Fruit fly (Drosophila melanogaster) whole organism, embryonic: ENCODE results near the gene CkIIalpha.

Source experiments
- Atf-2 ChIP-seq: fragments of 200-800 bp; sonication (Bioruptor generic); optimal IDR thresholded peaks from 2 replicates; lab custom pipeline; 2016; ENCODE audit warnings: missing biosample characterization, missing genetic modification characterization
- CG14014 ChIP-seq: fragments of 200-800 bp; sonication (Bioruptor generic); IDR thresholded peaks from 2 replicates; pipeline ENCODE4 v1.3.6; 2022; ENCODE audit warnings: missing biosample characterization, missing genetic modification characterization
- CG15479 ChIP-seq: fragments of 200-800 bp; sonication (Bioruptor generic); optimal IDR thresholded peaks from 3 replicates; lab custom pipeline; 2019; ENCODE audit warnings: missing biosample characterization, mild to moderate bottlenecking, missing genetic modification characterization, moderate library complexity
- CG15601 ChIP-seq: fragments of 200-800 bp; sonication (Bioruptor generic); optimal IDR thresholded peaks from 3 replicates; lab custom pipeline; 2019; ENCODE audit warnings: missing biosample characterization, mild to moderate bottlenecking, missing genetic modification characterization, moderate library complexity
- CG16815 ChIP-seq: fragments of 200-800 bp; sonication (Bioruptor generic); optimal IDR thresholded peaks from 3 replicates; lab custom pipeline; 2017; ENCODE audit warnings: missing biosample characterization, mild to moderate bottlenecking, missing genetic modification characterization
- CG1792 ChIP-seq: fragments of 200-800 bp; sonication (Bioruptor generic); optimal IDR thresholded peaks from 2 replicates; lab custom pipeline; 2016; ENCODE audit warnings: missing biosample characterization, missing genetic modification characterization
- CG18764 ChIP-seq: fragments of 200-800 bp; sonication (Bioruptor generic); optimal IDR thresholded peaks from 3 replicates; lab custom pipeline; 2016; ENCODE audit warnings: missing biosample characterization, missing genetic modification characterization
- CG2129 ChIP-seq: fragments of 200-800 bp; sonication (Bioruptor generic); IDR thresholded peaks from 2 replicates; pipeline ENCODE4 v1.3.6; 2022; ENCODE audit warnings: missing biosample characterization, missing genetic modification characterization; ENCODE audit not compliant: partially characterized antibody
- CG30020 ChIP-seq: fragments of 200-800 bp; optimal IDR thresholded peaks from 2 replicates; lab custom pipeline; 2019; ENCODE audit warnings: missing biosample characterization, mild to moderate bottlenecking, missing genetic modification characterization, moderate library complexity
- CG3838 ChIP-seq: fragments of 200-800 bp; sonication (Bioruptor generic); optimal IDR thresholded peaks from 3 replicates; lab custom pipeline; 2016; ENCODE audit warnings: missing biosample characterization, missing genetic modification characterization
- CG42726 ChIP-seq: fragments of 200-800 bp; sonication (Bioruptor generic); IDR thresholded peaks from 2 replicates; pipeline ENCODE4 v1.3.6; 2022; ENCODE audit warnings: missing biosample characterization, missing genetic modification characterization; ENCODE audit not compliant: partially characterized antibody
- CG6272 ChIP-seq: fragments of 200-800 bp; sonication (Bioruptor generic); IDR thresholded peaks from 2 replicates; pipeline ENCODE4 v1.3.6; 2022; ENCODE audit warnings: missing biosample characterization, missing genetic modification characterization
- CG7745 ChIP-seq: fragments of 200-800 bp; sonication (Bioruptor generic); optimal IDR thresholded peaks from 2 replicates; lab custom pipeline; 2018; ENCODE audit warnings: missing biosample characterization, mild to moderate bottlenecking, missing genetic modification characterization, moderate library complexity
- CG7786 ChIP-seq: fragments of 200-800 bp; sonication (Bioruptor generic); optimal IDR thresholded peaks from 2 replicates; lab custom pipeline; 2016; ENCODE audit warnings: missing biosample characterization, missing genetic modification characterization
- CG8281 ChIP-seq: fragments of 200-800 bp; sonication (Bioruptor generic); optimal IDR thresholded peaks from 2 replicates; lab custom pipeline; 2018; ENCODE audit warnings: missing biosample characterization, mild to moderate bottlenecking, missing genetic modification characterization, moderate library complexity
- CG9215 ChIP-seq: fragments of 200-800 bp; sonication (Bioruptor generic); IDR thresholded peaks from 2 replicates; pipeline ENCODE4 v1.3.6; 2022; ENCODE audit warnings: missing biosample characterization, missing genetic modification characterization
- CG9817 ChIP-seq: fragments of 200-800 bp; sonication (Bioruptor generic); optimal IDR thresholded peaks from 2 replicates; lab custom pipeline; 2018; ENCODE audit warnings: missing biosample characterization, mild to moderate bottlenecking, missing genetic modification characterization, moderate library complexity
- CHES-1-like ChIP-seq: fragments of 200-800 bp; sonication (Bioruptor generic); optimal IDR thresholded peaks from 2 replicates; lab custom pipeline; 2016; ENCODE audit warnings: missing biosample characterization, missing genetic modification characterization
- CkIIα-i1 ChIP-seq: fragments of 200-800 bp; sonication (Bioruptor generic); IDR thresholded peaks from 2 replicates; pipeline ENCODE4 v1.3.6; 2022; ENCODE audit warnings: missing biosample characterization, missing genetic modification characterization
- Dad ChIP-seq: fragments of 200-800 bp; sonication (Bioruptor generic); optimal IDR thresholded peaks from 3 replicates; lab custom pipeline; 2016; ENCODE audit warnings: missing biosample characterization, missing genetic modification characterization
- Dip3 ChIP-seq: fragments of 200-800 bp; sonication (Bioruptor generic); optimal IDR thresholded peaks from 3 replicates; lab custom pipeline; 2016; ENCODE audit warnings: missing biosample characterization, missing genetic modification characterization
- ERR ChIP-seq: fragments of 200-800 bp; sonication (Bioruptor generic); optimal IDR thresholded peaks from 2 replicates; lab custom pipeline; 2016; ENCODE audit warnings: missing biosample characterization, missing genetic modification characterization
- H2.0 ChIP-seq: fragments of 200-800 bp; sonication (Bioruptor generic); IDR thresholded peaks from 2 replicates; pipeline ENCODE4 v1.3.6; 2022; ENCODE audit warnings: missing biosample characterization, missing genetic modification characterization
- Jarid2 ChIP-seq: fragments of 200-800 bp; sonication (Bioruptor generic); optimal IDR thresholded peaks from 3 replicates; lab custom pipeline; 2017; ENCODE audit warnings: mild to moderate bottlenecking, missing biosample characterization, missing genetic modification reagents, missing genetic modification characterization
- Rfx ChIP-seq: fragments of 200-800 bp; sonication (Bioruptor generic); IDR thresholded peaks from 2 replicates; pipeline ENCODE4 v1.3.6; 2022; ENCODE audit warnings: missing biosample characterization, missing genetic modification characterization
- Scr ChIP-seq: fragments of 200-800 bp; sonication (Bioruptor generic); IDR thresholded peaks from 2 replicates; pipeline ENCODE4 v1.3.6; 2022; ENCODE audit warnings: missing biosample characterization, missing genetic modification characterization; ENCODE audit not compliant: partially characterized antibody
- Sox102F ChIP-seq: fragments of 200-800 bp; sonication (Bioruptor generic); optimal IDR thresholded peaks from 2 replicates; lab custom pipeline; 2018; ENCODE audit warnings: missing biosample characterization, mild to moderate bottlenecking, missing genetic modification characterization, moderate library complexity
- Xbp1 ChIP-seq: fragments of 200-800 bp; sonication (Bioruptor generic); optimal IDR thresholded peaks from 3 replicates; lab custom pipeline; 2016; ENCODE audit warnings: missing biosample characterization, mild to moderate bottlenecking, missing genetic modification characterization
- aop ChIP-seq: fragments of 200-800 bp; sonication (Bioruptor generic); IDR thresholded peaks from 2 replicates; pipeline ENCODE4 v1.3.6; 2022; ENCODE audit warnings: missing biosample characterization, missing genetic modification characterization
- br ChIP-seq: fragments of >200 bp; optimal IDR thresholded peaks from 2 replicates; lab custom pipeline; 2017
- cato ChIP-seq: fragments of 200-800 bp; sonication (Bioruptor generic); optimal IDR thresholded peaks from 2 replicates; lab custom pipeline; 2016; ENCODE audit warnings: missing biosample characterization, missing genetic modification characterization, borderline replicate concordance
- dmrt11E ChIP-seq: fragments of 200-800 bp; sonication (Bioruptor generic); optimal IDR thresholded peaks from 3 replicates; lab custom pipeline; 2018; ENCODE audit warnings: missing biosample characterization, mild to moderate bottlenecking, missing genetic modification characterization, moderate library complexity
- ems ChIP-seq: fragments of 200-800 bp; sonication (Bioruptor generic); optimal IDR thresholded peaks from 3 replicates; lab custom pipeline; 2016; ENCODE audit warnings: missing biosample characterization, missing genetic modification characterization
- esg ChIP-seq: fragments of 200-800 bp; sonication (Bioruptor generic); conservative IDR thresholded peaks from 2 replicates; pipeline ENCODE4 v1.3.6; 2022; ENCODE audit warnings: missing biosample characterization, missing genetic modification characterization
- eve ChIP-seq, 2 experiments: fragments of >200 bp; optimal IDR thresholded peaks; 2 replicates each; lab custom pipeline; 2017; ENCODE audit warnings: missing biosample characterization in 2 of 2, missing genetic modification characterization in 2 of 2
- eyg ChIP-seq: fragments of 200-800 bp; sonication (Bioruptor generic); optimal IDR thresholded peaks from 3 replicates; lab custom pipeline; 2016; ENCODE audit warnings: missing biosample characterization, missing genetic modification characterization
- fd64A ChIP-seq: fragments of 200-800 bp; sonication (Bioruptor generic); optimal IDR thresholded peaks from 3 replicates; lab custom pipeline; 2018; ENCODE audit warnings: missing biosample characterization, mild to moderate bottlenecking, missing genetic modification characterization
- jing ChIP-seq: fragments of 200-800 bp; sonication (Bioruptor generic); optimal IDR thresholded peaks from 2 replicates; lab custom pipeline; 2018; ENCODE audit warnings: missing biosample characterization, mild to moderate bottlenecking, missing genetic modification characterization
- jumu ChIP-seq: fragments of 200-800 bp; sonication (Bioruptor generic); optimal IDR thresholded peaks from 3 replicates; lab custom pipeline; 2016; ENCODE audit warnings: missing biosample characterization, missing genetic modification characterization
- kni ChIP-seq: fragments of 200-800 bp; sonication (Bioruptor generic); optimal IDR thresholded peaks from 3 replicates; lab custom pipeline; 2017; ENCODE audit warnings: mild to moderate bottlenecking, missing biosample characterization, missing genetic modification reagents, missing genetic modification characterization
- lab ChIP-seq: fragments of 200-800 bp; sonication (Bioruptor generic); optimal IDR thresholded peaks from 3 replicates; lab custom pipeline; 2017; ENCODE audit warnings: missing biosample characterization, missing genetic modification characterization, mild to moderate bottlenecking, moderate library complexity, missing genetic modification reagents
- lilli ChIP-seq: fragments of 200-800 bp; sonication (Bioruptor generic); optimal IDR thresholded peaks from 3 replicates; lab custom pipeline; 2016; ENCODE audit warnings: missing biosample characterization, missing genetic modification characterization
- odd ChIP-seq: fragments of 200-800 bp; sonication (Bioruptor generic); optimal IDR thresholded peaks from 2 replicates; lab custom pipeline; 2017; ENCODE audit warnings: missing biosample characterization, mild to moderate bottlenecking, missing genetic modification characterization
- org-1 ChIP-seq: fragments of 200-800 bp; sonication (Bioruptor generic); optimal IDR thresholded peaks from 2 replicates; lab custom pipeline; 2017; ENCODE audit warnings: missing biosample characterization, missing genetic modification characterization
- pum ChIP-seq: fragments of 200-800 bp; sonication (Bioruptor generic); optimal IDR thresholded peaks from 2 replicates; lab custom pipeline; 2016; ENCODE audit warnings: missing biosample characterization, missing genetic modification characterization
- sc ChIP-seq, 3 experiments: fragments of >200 bp in 2 of 3; fragments of 200-800 bp in 1 of 3; sonication (Bioruptor generic) in 1 of 3; optimal IDR thresholded peaks; 2 replicates in 2 of 3; 3 replicates in 1 of 3; lab custom pipeline; 2017; ENCODE audit warnings: mild to moderate bottlenecking in 1 of 3, missing biosample characterization in 1 of 3, missing genetic modification characterization in 1 of 3, missing genetic modification reagents in 1 of 3
- sens ChIP-seq: fragments of 200-800 bp; sonication (Bioruptor generic); peaks from one replicate; lab custom pipeline; 2016; ENCODE audit warnings: missing biosample characterization, missing genetic modification characterization
- slbo ChIP-seq: fragments of 200-800 bp; sonication (Bioruptor generic); IDR thresholded peaks from 2 replicates; pipeline ENCODE4 v1.3.6; 2022; ENCODE audit warnings: missing biosample characterization, missing genetic modification characterization
- sna ChIP-seq: fragments of 200-800 bp; sonication (Bioruptor generic); IDR thresholded peaks from 2 replicates; pipeline ENCODE4 v1.3.6; 2022; ENCODE audit warnings: missing biosample characterization, missing genetic modification characterization; ENCODE audit not compliant: partially characterized antibody
- so ChIP-seq: fragments of 200-800 bp; sonication (Bioruptor generic); IDR thresholded peaks from 3 replicates; pipeline ENCODE4 v1.3.6; 2022; ENCODE audit warnings: missing biosample characterization, missing genetic modification characterization
- tgo ChIP-seq: fragments of 200-800 bp; sonication (Bioruptor generic); IDR thresholded peaks from 3 replicates; pipeline ENCODE4 v1.3.6; 2022; ENCODE audit warnings: missing biosample characterization, missing genetic modification characterization
- zfh2 ChIP-seq: fragments of 200-800 bp; sonication (Bioruptor generic); optimal IDR thresholded peaks from 2 replicates; lab custom pipeline; 2016; ENCODE audit warnings: missing biosample characterization, missing genetic modification characterization

The CkIIalpha gene

dm6 chr3L:23095277-23095676 is 1.6 kb upstream of the CkIIalpha start, which contains the start of gene RpL10 (continued):
- no peak for TF ChIP-seq CG3838 (GFP tag; lab: Kevin White, UChicago)
- TF ChIP-seq CG9817 (tag; lab: Kevin White, UChicago) = no peak
- no peak for TF ChIP-seq lab (GFP tag; lab: Kevin White, UChicago)
- no peak for TF ChIP-seq aop
- TF ChIP-seq fd64A (GFP tag; lab: Kevin White, UChicago) = no peak
- no peak for TF ChIP-seq sna (GFP tag; lab: Robert Waterston, UW)
- no peak for TF ChIP-seq slbo (GFP tag; lab: Robert Waterston, UW)
- no peak for TF ChIP-seq jumu (GFP tag; lab: Kevin White, UChicago)
- TF ChIP-seq tgo = no peak
- TF ChIP-seq sc (optimal IDR thresholded peaks at IDR 0.05; lab: Kevin White, UChicago) = no peak
- no peak for TF ChIP-seq sc (GFP tag; optimal IDR thresholded peaks at IDR 0.05; lab: Kevin White, UChicago)
- TF ChIP-seq kni (GFP tag; lab: Kevin White, UChicago) = no peak
- no peak for TF ChIP-seq CG7745
- no peak for TF ChIP-seq CkIIα-i1 (GFP tag; lab: Robert Waterston, UW)
- no peak for TF ChIP-seq CG9215
- TF ChIP-seq CG18764 (GFP tag; lab: Kevin White, UChicago) = peak; percentile 14
- TF ChIP-seq CG14014 (GFP tag; lab: Robert Waterston, UW) = peak; percentile 57; the same call in 1 of the 2 replicates
- TF ChIP-seq CG30020 (tag; lab: Kevin White, UChicago) = peak; percentile 99
- peak; percentile 44 for TF ChIP-seq dmrt11E (tag; lab: Kevin White, UChicago)
- TF ChIP-seq CG42726 (GFP tag; lab: Robert Waterston, UW) = no peak
- TF ChIP-seq H2.0 (GFP tag; lab: Robert Waterston, UW) = no peak
- TF ChIP-seq CG1792 (GFP tag; lab: Kevin White, UChicago) = no peak
- no peak for TF ChIP-seq esg (GFP tag; lab: Robert Waterston, UW)
- no peak for TF ChIP-seq pum
- no peak for TF ChIP-seq CG7786 (GFP tag; lab: Kevin White, UChicago)
- no peak for TF ChIP-seq Atf-2 (GFP tag; lab: Kevin White, UChicago)
- TF ChIP-seq CG16815 (GFP tag; lab: Kevin White, UChicago) = no peak
- no peak for TF ChIP-seq ems
- peak; percentile 31 for TF ChIP-seq lilli (GFP tag; lab: Kevin White, UChicago)
- peak; percentile 38 for TF ChIP-seq Dip3 (GFP tag; lab: Kevin White, UChicago)
- peak; percentile 39 for TF ChIP-seq eyg (GFP tag; lab: Kevin White, UChicago)
- no peak for TF ChIP-seq CG15601 (tag; lab: Kevin White, UChicago)
- TF ChIP-seq ERR (GFP tag; lab: Kevin White, UChicago) = no peak
- TF ChIP-seq so (GFP tag; lab: Robert Waterston, UW) = no peak
- TF ChIP-seq CHES-1-like (GFP tag; lab: Kevin White, UChicago) = peak; percentile 6
- TF ChIP-seq Jarid2 (GFP tag; lab: Kevin White, UChicago) = no peak
- TF ChIP-seq CG2129 = no peak
- peak; percentile 72 for TF ChIP-seq sens (GFP tag; lab: Kevin White, UChicago)
- TF ChIP-seq jing (GFP tag; lab: Kevin White, UChicago) = no peak
- no peak for TF ChIP-seq Sox102F (GFP tag; lab: Kevin White, UChicago)
- TF ChIP-seq org-1 = no peak
- no peak for TF ChIP-seq CG8281 (tag; lab: Kevin White, UChicago)
- TF ChIP-seq Dad (GFP tag; lab: Kevin White, UChicago) = no peak
- TF ChIP-seq Xbp1 (GFP tag; lab: Kevin White, UChicago) = peak; percentile 58
- TF ChIP-seq cato (GFP tag; lab: Kevin White, UChicago) = no peak
- peak; percentile 14 for TF ChIP-seq odd
- no peak for TF ChIP-seq CG6272 (GFP tag; lab: Robert Waterston, UW)
- TF ChIP-seq zfh2 (GFP tag; lab: Kevin White, UChicago) = peak; percentile 13
- no peak for TF ChIP-seq CG15479 (GFP tag; lab: Kevin White, UChicago)
- TF ChIP-seq Rfx (GFP tag; lab: Robert Waterston, UW) = no peak; the same call in 1 of the 2 replicates
- no peak for TF ChIP-seq br (lab: Kevin White, UChicago)
- TF ChIP-seq eve (GFP tag; optimal IDR thresholded peaks at IDR 0.05; lab: Kevin White, UChicago) = peak in 1 of 2 experiments; percentile 72
- TF ChIP-seq Scr (GFP tag; lab: Robert Waterston, UW) = no peak
